Fruit fly (Drosophila melanogaster): ENCODE data around the gene rpk.

DNA sequence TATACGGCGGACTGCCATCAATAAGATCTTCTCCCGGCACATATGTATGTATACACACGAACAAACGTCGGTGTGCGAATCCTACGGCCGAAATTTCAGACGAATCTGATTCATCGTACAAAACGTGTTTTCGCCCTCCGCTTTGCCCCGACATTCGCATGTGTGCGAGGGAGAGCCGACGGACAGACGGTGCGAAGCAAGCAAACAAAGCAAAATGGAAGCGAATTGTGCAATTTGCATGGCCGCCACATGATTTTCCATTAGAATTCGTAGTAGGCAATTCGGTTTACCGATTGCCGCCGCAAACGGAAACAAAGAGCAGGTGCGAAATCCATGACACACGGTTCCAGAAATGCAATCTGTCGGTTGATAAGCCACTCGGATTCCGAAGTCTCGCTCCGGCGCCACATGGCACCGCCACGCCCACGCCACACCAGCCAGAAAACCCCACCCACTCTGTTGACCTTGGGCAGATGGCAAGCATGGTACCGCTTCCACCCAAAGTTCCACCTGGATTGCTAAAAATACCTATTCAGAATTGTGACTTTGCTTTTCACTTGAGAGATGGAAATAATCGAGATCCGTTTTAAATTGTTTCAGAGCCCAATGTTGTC lies 4.2 kb downstream of the rpk start:
- TF ChIP-seq dmrt93B (GFP tag; optimal IDR thresholded peaks at IDR 0.05) (no peak), OdsH (GFP tag; optimal IDR thresholded peaks at IDR 0.05) (no peak), rgr (GFP tag; optimal IDR thresholded peaks at IDR 0.05) (no peak), CrebA (GFP tag; optimal IDR thresholded peaks at IDR 0.05; ENCODE audit: borderline replicate concordance) (no peak), pan (optimal IDR thresholded peaks at IDR 0.05) (no peak), Rel (GFP tag; optimal IDR thresholded peaks at IDR 0.05) (no peak), Rel (tag; optimal IDR thresholded peaks at IDR 0.05) (no peak), fru (GFP tag; optimal IDR thresholded peaks at IDR 0.05) (no peak), Hr78 (GFP tag; optimal IDR thresholded peaks at IDR 0.05) (no peak), CG9705 (GFP tag; optimal IDR thresholded peaks at IDR 0.05) (no peak), h (GFP tag; optimal IDR thresholded peaks at IDR 0.05) (no peak), lola (GFP tag; optimal IDR thresholded peaks at IDR 0.05) (no peak)

All from whole organism, wandering third instar larva.